Fruit fly (Drosophila melanogaster) whole organism, larva: ENCODE data around the gene CG13405.

ENCODE experiments used
- noc ChIP-seq: fragments of 200-800 bp; sonication (Bioruptor generic); optimal IDR thresholded peaks from 3 replicates; lab custom pipeline; 2019; ENCODE audit warnings: missing biosample characterization, mild to moderate bottlenecking, missing genetic modification characterization, moderate library complexity

The CG13405 gene

dm6 chr3L:73352-74147, 1.6 kb downstream of the CG13405 start:
- TF ChIP-seq noc (tag; lab: Kevin White, UChicago) = peak; percentile 33

dm6 chr3L:71247-71646, 3.9 kb downstream of the CG13405 start:
- no peak for TF ChIP-seq noc (tag; lab: Kevin White, UChicago)

- TF ChIP-seq noc (tag; lab: Kevin White, UChicago) = no peak
These were observed 5.8 kb downstream of the CG13405 start for dm6 chr3L:69310-69709.

- TF ChIP-seq noc (tag; lab: Kevin White, UChicago) = no peak
These were observed 9.1 kb downstream of the CG13405 start, which contains the start of gene Lsp1gamma for dm6 chr3L:66063-66462. Gene Lsp1gamma, plus strand, starts transcription at chr3L:66430.

dm6 chr3L:60491-60890, 14.6 kb downstream of the CG13405 start:
- no peak for TF ChIP-seq noc (tag; lab: Kevin White, UChicago)

- no peak for TF ChIP-seq noc (tag; lab: Kevin White, UChicago)
These were observed 15.1 kb downstream of the CG13405 start for dm6 chr3L:60050-60449.

- no peak for TF ChIP-seq noc (tag; lab: Kevin White, UChicago)
These were observed 17.5 kb downstream of the CG13405 start for dm6 chr3L:57638-58037.

dm6 chr3L:56532-56931, 18.6 kb downstream of the CG13405 start:
- TF ChIP-seq noc (tag; lab: Kevin White, UChicago) = no peak

- TF ChIP-seq noc (tag; lab: Kevin White, UChicago) = no peak
These were observed 20.5 kb downstream of the CG13405 start, which contains the start of gene CG43149 for dm6 chr3L:54651-55050. Gene CG43149, minus strand, starts transcription at chr3L:54751.

- TF ChIP-seq noc (tag; lab: Kevin White, UChicago) = no peak
These were observed 24.3 kb downstream of the CG13405 start for dm6 chr3L:50834-51233.

dm6 chr3L:49732-50131, 25.4 kb downstream of the CG13405 start:
- TF ChIP-seq noc (tag; lab: Kevin White, UChicago) = no peak

- TF ChIP-seq noc (tag; lab: Kevin White, UChicago) = no peak
These were observed 27.4 kb downstream of the CG13405 start for dm6 chr3L:47635-48177.

- TF ChIP-seq noc (tag; lab: Kevin White, UChicago) = no peak
These were observed 33.6 kb downstream of the CG13405 start for dm6 chr3L:41386-42046.

dm6 chr3L:40147-40875, 34.8 kb downstream of the CG13405 start:
- peak; percentile 58 for TF ChIP-seq noc (tag; lab: Kevin White, UChicago)

dm6 chr3L:37965-38364, 37.2 kb downstream of the CG13405 start:
- no peak for TF ChIP-seq noc (tag; lab: Kevin White, UChicago)

- no peak for TF ChIP-seq noc (tag; lab: Kevin White, UChicago)
These were observed 40.5 kb downstream of the CG13405 start for dm6 chr3L:34650-35049.
